Worm (Caenorhabditis elegans) whole organism, L4/young adult: Measurements from ENCODE around the gene F35E8.2.

Source experiments
- W03F9.2 ChIP-seq: fragments of 150-350 bp; optimal IDR thresholded peaks from 2 replicates; lab custom pipeline; 2014; ENCODE audit warnings: missing biosample characterization, missing genetic modification characterization
- him-1 ChIP-seq: sonication (generic microtip); optimal IDR thresholded peaks from 2 replicates; lab custom pipeline; 2016; ENCODE audit warnings: missing genotype, missing genetic modification reagents, missing genetic modification characterization, missing compliant biosample characterization

ce11 chrV:15880705-15881104 is 24.8 kb upstream of the F35E8.2 start:
- TF ChIP-seq him-1 (tag; lab: Kevin White, UChicago): no peak
- TF ChIP-seq W03F9.2 (tag; lab: Kevin White, UChicago): no peak
